Worm (Caenorhabditis elegans) whole organism, L4/young adult: ENCODE results near the gene F08F1.9.

ENCODE experiments used
- W03F9.2 ChIP-seq: fragments of 150-350 bp; optimal IDR thresholded peaks from 2 replicates; lab custom pipeline; 2014; ENCODE audit warnings: missing biosample characterization, missing genetic modification characterization
- dao-5 ChIP-seq: sonication (generic microtip); optimal IDR thresholded peaks from 2 replicates; lab custom pipeline; 2016; ENCODE audit warnings: missing genotype, missing genetic modification characterization, moderate library complexity, missing compliant biosample characterization
- him-1 ChIP-seq: sonication (generic microtip); optimal IDR thresholded peaks from 2 replicates; lab custom pipeline; 2016; ENCODE audit warnings: missing genotype, missing genetic modification reagents, missing genetic modification characterization, missing compliant biosample characterization

ce11 chrX:8392539-8392996, 18.1 kb downstream of the F08F1.9 start, which contains the start of gene wrk-1:
- TF ChIP-seq him-1 (tag; lab: Kevin White, UChicago) (no peak), dao-5 (no peak), W03F9.2 (tag; lab: Kevin White, UChicago) (no peak)
